Worm (Caenorhabditis elegans): ENCODE data around the gene srlf-31.

Gene srlf-31

ce11 chrIV:11923074-11923473, at the start of gene srlf-31:
TSS of gene srlf-31 (minus strand) at chrIV:11923174.
- TF ChIP-seq blmp-1 (tag; optimal IDR thresholded peaks at IDR 0.05; ENCODE audit: insufficient read depth): no peak
- TF ChIP-seq mab-5 (tag; optimal IDR thresholded peaks at IDR 0.05): no peak
- no peak for TF ChIP-seq nhr-11 (tag; optimal IDR thresholded peaks at IDR 0.05)
- no peak for TF ChIP-seq sem-4 (tag; optimal IDR thresholded peaks at IDR 0.05)
- no peak for TF ChIP-seq dmd-4 (tag; optimal IDR thresholded peaks at IDR 0.05)
- TF ChIP-seq lin-39 (tag; optimal IDR thresholded peaks at IDR 0.05): no peak
- no peak for TF ChIP-seq ama-1 (optimal IDR thresholded peaks at IDR 0.05)

- TF ChIP-seq Y55F3AM.14 (GFP tag; optimal IDR thresholded peaks at IDR 0.05) (no peak), nhr-237 (tag; optimal IDR thresholded peaks at IDR 0.05) (no peak), mdl-1 (tag; optimal IDR thresholded peaks at IDR 0.05) (no peak), ceh-82 (tag; optimal IDR thresholded peaks at IDR 0.05) (no peak)
These were observed 47.2 kb upstream of the srlf-31 start, which contains the start of gene ZK829.9 for ce11 chrIV:11970171-11970570. TSS of gene ZK829.9 (plus strand) at chrIV:11970534.

- TF ChIP-seq nhr-23 (tag; optimal IDR thresholded peaks at IDR 0.05) (no peak), nhr-129 (tag; optimal IDR thresholded peaks at IDR 0.05) (no peak), aly-2 (tag; optimal IDR thresholded peaks at IDR 0.05) (no peak), ztf-1 (GFP tag; conservative IDR thresholded peaks at IDR 0.05) (no peak), nhr-237 (tag; optimal IDR thresholded peaks at IDR 0.05) (no peak), nhr-25 (tag; optimal IDR thresholded peaks at IDR 0.05) (no peak), egl-27 (tag; optimal IDR thresholded peaks at IDR 0.05) (no peak), ztf-11 (tag; optimal IDR thresholded peaks at IDR 0.05) (no peak), elt-1 (tag; optimal IDR thresholded peaks at IDR 0.05) (no peak), F13H6.1 (tag; optimal IDR thresholded peaks at IDR 0.05) (no peak), R02D3.7 (tag; optimal IDR thresholded peaks at IDR 0.05) (no peak), blmp-1 (tag; optimal IDR thresholded peaks at IDR 0.05; ENCODE audit: insufficient read depth) (no peak), peb-1 (tag; optimal IDR thresholded peaks at IDR 0.05) (no peak), C34F6.9 (tag; optimal IDR thresholded peaks at IDR 0.05) (no peak), nhr-12 (tag; optimal IDR thresholded peaks at IDR 0.05) (no peak), nhr-10 (tag; optimal IDR thresholded peaks at IDR 0.05) (no peak), fos-1 (tag; optimal IDR thresholded peaks at IDR 0.05) (no peak), unc-39 (tag; optimal IDR thresholded peaks at IDR 0.05) (no peak), unc-55 (GFP tag; optimal IDR thresholded peaks at IDR 0.05) (no peak), Y55F3AM.14 (GFP tag; optimal IDR thresholded peaks at IDR 0.05) (no peak)
These were observed 42.4 kb upstream of the srlf-31 start, which contains the start of gene srj-1 for ce11 chrIV:11965327-11965726. TSS of gene srj-1 (minus strand) at chrIV:11965427.

ce11 chrIV:11961485-11962255, 38.7 kb upstream of the srlf-31 start, which contains the start of gene ZK829.7:
TSS of gene ZK829.7 (minus strand) at chrIV:11961535.
- no peak for TF ChIP-seq peb-1 (tag; optimal IDR thresholded peaks at IDR 0.05)
- TF ChIP-seq sma-9 (GFP tag; optimal IDR thresholded peaks at IDR 0.05): peak; percentile 93
- no peak for TF ChIP-seq sma-9 (tag; optimal IDR thresholded peaks at IDR 0.05)
- TF ChIP-seq nhr-21 (tag; optimal IDR thresholded peaks at IDR 0.05): peak; percentile 52
- TF ChIP-seq nhr-25 (tag; optimal IDR thresholded peaks at IDR 0.05): peak; percentile 74
- peak; percentile 13 for TF ChIP-seq blmp-1 (tag; optimal IDR thresholded peaks at IDR 0.05; ENCODE audit: insufficient read depth)
- TF ChIP-seq unc-62 (GFP tag; optimal IDR thresholded peaks at IDR 0.05): no peak
- no peak for TF ChIP-seq Y55F3AM.14 (GFP tag; optimal IDR thresholded peaks at IDR 0.05)
- TF ChIP-seq ceh-16 (tag; optimal IDR thresholded peaks at IDR 0.05): no peak
- TF ChIP-seq lin-13 (GFP tag; optimal IDR thresholded peaks at IDR 0.05): peak; percentile 81
- TF ChIP-seq sma-3 (GFP tag; optimal IDR thresholded peaks at IDR 0.05): peak; percentile 82
- TF ChIP-seq aly-2 (tag; optimal IDR thresholded peaks at IDR 0.05): no peak
- TF ChIP-seq mbf-1 (tag; optimal IDR thresholded peaks at IDR 0.05): no peak
- TF ChIP-seq unc-39 (tag; optimal IDR thresholded peaks at IDR 0.05): no peak
- TF ChIP-seq unc-55 (GFP tag; optimal IDR thresholded peaks at IDR 0.05): peak; percentile 39
- peak; percentile 34 for TF ChIP-seq snpc-4 (tag; optimal IDR thresholded peaks at IDR 0.05)
- peak; percentile 77 to 89 for TF ChIP-seq lsy-2 (tag; optimal IDR thresholded peaks at IDR 0.05)
- TF ChIP-seq F13H6.1 (tag; optimal IDR thresholded peaks at IDR 0.05): peak; percentile 68
- TF ChIP-seq mab-5 (tag; optimal IDR thresholded peaks at IDR 0.05): peak; percentile 30
- TF ChIP-seq R02D3.7 (tag; optimal IDR thresholded peaks at IDR 0.05): peak; percentile 5
- TF ChIP-seq C34F6.9 (tag; optimal IDR thresholded peaks at IDR 0.05): peak; percentile 73
- no peak for TF ChIP-seq nhr-23 (tag; optimal IDR thresholded peaks at IDR 0.05)
- no peak for TF ChIP-seq ceh-82 (tag; optimal IDR thresholded peaks at IDR 0.05)
- TF ChIP-seq skn-1 (tag; optimal IDR thresholded peaks at IDR 0.05): no peak
- no peak for TF ChIP-seq alr-1 (tag; optimal IDR thresholded peaks at IDR 0.05)
- TF ChIP-seq lin-11 (tag; optimal IDR thresholded peaks at IDR 0.05): no peak
- TF ChIP-seq nhr-10 (tag; optimal IDR thresholded peaks at IDR 0.05): no peak
- peak; percentile 75 for TF ChIP-seq nhr-6 (tag; optimal IDR thresholded peaks at IDR 0.05)
- TF ChIP-seq nhr-237 (tag; optimal IDR thresholded peaks at IDR 0.05): peak; percentile 65
- TF ChIP-seq nhr-12 (tag; optimal IDR thresholded peaks at IDR 0.05): no peak
- TF ChIP-seq lin-39 (tag; optimal IDR thresholded peaks at IDR 0.05): no peak
- no peak for TF ChIP-seq elt-3 (tag; optimal IDR thresholded peaks at IDR 0.05)
- peak in 1 of 2 experiments; percentile 11 for TF ChIP-seq mdl-1 (tag; optimal IDR thresholded peaks at IDR 0.05)
- TF ChIP-seq nhr-129 (tag; optimal IDR thresholded peaks at IDR 0.05): peak; percentile 51
- peak; percentile 98 for TF ChIP-seq gmeb-1 (tag; optimal IDR thresholded peaks at IDR 0.05)
- TF ChIP-seq egl-27 (tag; optimal IDR thresholded peaks at IDR 0.05): peak; percentile 47

All from whole organism, L2 larva.